Worm (Caenorhabditis elegans): ENCODE data around the gene cox-18.

The cox-18 gene

ce11 chrIV:1064289-1064848 lies 32.9 kb upstream of the cox-18 start (continued):
- TF ChIP-seq ZK546.5 (tag; optimal IDR thresholded peaks at IDR 0.05) (no peak), T20F7.1 (GFP tag; optimal IDR thresholded peaks at IDR 0.05) (no peak), egl-27 (tag; optimal IDR thresholded peaks at IDR 0.05) (no peak), nhr-102 (tag; optimal IDR thresholded peaks at IDR 0.05) (no peak), nhr-11 (tag; optimal IDR thresholded peaks at IDR 0.05) (no peak), zag-1 (tag; optimal IDR thresholded peaks at IDR 0.05) (no peak), ztf-11 (tag; optimal IDR thresholded peaks at IDR 0.05) (no peak), nhr-77 (tag; optimal IDR thresholded peaks at IDR 0.05) (no peak), hlh-30 (tag; optimal IDR thresholded peaks at IDR 0.05; ENCODE audit: insufficient read depth) (peak; percentile 19), Y75B8A.6 (GFP tag; IDR thresholded peaks at IDR 0.05) (no peak), fos-1 (tag; optimal IDR thresholded peaks at IDR 0.05) (no peak), saeg-2 (GFP tag; IDR thresholded peaks at IDR 0.05) (no peak), ceh-28 (tag; optimal IDR thresholded peaks at IDR 0.05) (no peak), madf-9 (GFP tag; conservative IDR thresholded peaks at IDR 0.05) (no peak), ZK337.2 (GFP tag; IDR thresholded peaks at IDR 0.05) (no peak), pha-4 (GFP tag; IDR thresholded peaks at IDR 0.05) (peak; percentile 26; the same call in 1 of the 2 replicates), pha-4 (tag; optimal IDR thresholded peaks at IDR 0.05) (no peak), madf-5 (GFP tag; IDR thresholded peaks at IDR 0.05) (no peak), Y5F2A.4 (GFP tag; optimal IDR thresholded peaks at IDR 0.05) (no peak), zfp-2 (tag; optimal IDR thresholded peaks at IDR 0.05) (no peak), lin-13 (GFP tag; optimal IDR thresholded peaks at IDR 0.05) (no peak), ztf-7 (tag; optimal IDR thresholded peaks at IDR 0.05) (no peak), duxl-1 (tag; optimal IDR thresholded peaks at IDR 0.05; ENCODE audit: poor library complexity) (no peak), rbr-2 (tag; optimal IDR thresholded peaks at IDR 0.05) (peak; percentile 20), mxl-3 (GFP tag; optimal IDR thresholded peaks at IDR 0.05) (no peak), unc-130 (GFP tag; optimal IDR thresholded peaks at IDR 0.05) (no peak), Y105C5A.15 (GFP tag; IDR thresholded peaks at IDR 0.05) (no peak), lin-1 (GFP tag; IDR thresholded peaks at IDR 0.05) (no peak), pqm-1 (tag; optimal IDR thresholded peaks at IDR 0.05) (no peak), F49E8.2 (tag; optimal IDR thresholded peaks at IDR 0.05; ENCODE audit: borderline replicate concordance) (no peak), vab-7 (GFP tag; IDR thresholded peaks at IDR 0.05) (no peak), daf-8 (GFP tag; IDR thresholded peaks at IDR 0.05) (no peak), hlh-11 (tag; optimal IDR thresholded peaks at IDR 0.05) (peak; percentile 85), mep-1 (tag; optimal IDR thresholded peaks at IDR 0.05) (no peak), dmd-9 (GFP tag; IDR thresholded peaks at IDR 0.05) (no peak), zip-2 (tag; optimal IDR thresholded peaks at IDR 0.05) (no peak), ceh-82 (tag; optimal IDR thresholded peaks at IDR 0.05) (no peak), ceh-44 (GFP tag; IDR thresholded peaks at IDR 0.05) (no peak), tra-1 (GFP tag; IDR thresholded peaks at IDR 0.05) (no peak), dmd-8 (GFP tag; IDR thresholded peaks at IDR 0.05) (no peak), mdl-1 (tag; optimal IDR thresholded peaks at IDR 0.05) (peak in 1 of 2 experiments; percentile 66), Y48G9A.11 (GFP tag; IDR thresholded peaks at IDR 0.05) (no peak), tag-97 (GFP tag; IDR thresholded peaks at IDR 0.05) (no peak), nhr-25 (tag; optimal IDR thresholded peaks at IDR 0.05; ENCODE audit: borderline replicate concordance, insufficient read depth) (no peak), attf-4 (tag; optimal IDR thresholded peaks at IDR 0.05) (no peak), spr-1 (tag; optimal IDR thresholded peaks at IDR 0.05) (no peak), unc-39 (tag; optimal IDR thresholded peaks at IDR 0.05) (no peak), fkh-10 (GFP tag; optimal IDR thresholded peaks at IDR 0.05) (no peak), ces-1 (GFP tag; optimal IDR thresholded peaks at IDR 0.05) (no peak), R02D3.7 (tag; optimal IDR thresholded peaks at IDR 0.05) (no peak), dpl-1 (GFP tag; optimal IDR thresholded peaks at IDR 0.05) (no peak), mes-2 (tag; optimal IDR thresholded peaks at IDR 0.05; ENCODE audit: poor library complexity, severe bottlenecking) (no peak)
